Worm (Caenorhabditis elegans) whole organism, L3 larva: ENCODE measurements around the gene nsy-1.
A peak's percentile ranks its signal among the peaks of the same experiment; 100 is the strongest.

ENCODE experiments used
- ceh-16 ChIP-seq: sonication (generic microtip); optimal IDR thresholded peaks from 2 replicates; lab custom pipeline; 2017; ENCODE audit warnings: missing biosample characterization, missing genetic modification characterization
- ceh-28 ChIP-seq: fragments of 150-350 bp; optimal IDR thresholded peaks from 2 replicates; lab custom pipeline; 2014; ENCODE audit warnings: missing biosample characterization, missing genetic modification reagents, missing genetic modification characterization
- ceh-9 ChIP-seq: sonication (generic microtip); optimal IDR thresholded peaks from 2 replicates; lab custom pipeline; 2018; ENCODE audit warnings: missing biosample characterization, missing genetic modification characterization
- daf-12 ChIP-seq: fragments of 150-350 bp; optimal IDR thresholded peaks from 2 replicates; lab custom pipeline; 2014; ENCODE audit warnings: missing biosample characterization, missing genetic modification reagents, missing genetic modification characterization
- egl-27 ChIP-seq: sonication (generic microtip); optimal IDR thresholded peaks from 4 replicates; lab custom pipeline; 2017; ENCODE audit warnings: missing biosample characterization, missing genetic modification reagents, missing genetic modification characterization
- egl-5 ChIP-seq: fragments of 150-350 bp; optimal IDR thresholded peaks from 2 replicates; lab custom pipeline; 2017; ENCODE audit warnings: missing biosample characterization, missing genetic modification reagents, missing genetic modification characterization, inconsistent platforms
- elt-2 ChIP-seq: sonication (generic microtip); optimal IDR thresholded peaks from 2 replicates; lab custom pipeline; 2016; ENCODE audit warnings: missing genetic modification reagents, mild to moderate bottlenecking, missing genetic modification characterization, missing compliant biosample characterization
- elt-3 ChIP-seq, 3 experiments: fragments of 150-350 bp in 1 of 3; sonication (generic microtip) in 2 of 3; optimal IDR thresholded peaks; 2 replicates in 2 of 3; 4 replicates in 1 of 3; lab custom pipeline; 2014 to 2017; ENCODE audit warnings: missing biosample characterization in 3 of 3, missing genetic modification characterization in 3 of 3
- eor-1 ChIP-seq, 2 experiments: fragments of 150-350 bp; optimal IDR thresholded peaks; 2 replicates each; lab custom pipeline; 2014 to 2018; ENCODE audit warnings: missing biosample characterization in 2 of 2, missing genetic modification characterization in 2 of 2
- fkh-2 ChIP-seq: fragments of 150-350 bp; optimal IDR thresholded peaks from 2 replicates; lab custom pipeline; 2014; ENCODE audit warnings: missing biosample characterization, missing genetic modification reagents, missing genetic modification characterization
- fos-1 ChIP-seq: fragments of 150-350 bp; optimal IDR thresholded peaks from 2 replicates; lab custom pipeline; 2014; ENCODE audit warnings: missing biosample characterization, missing genetic modification characterization
- hmg-11 ChIP-seq: sonication (generic microtip); optimal IDR thresholded peaks from 2 replicates; lab custom pipeline; 2016; ENCODE audit warnings: missing genetic modification characterization, missing compliant biosample characterization
- jun-1 ChIP-seq: fragments of 150-350 bp; optimal IDR thresholded peaks from 2 replicates; lab custom pipeline; 2014; ENCODE audit warnings: missing biosample characterization, missing genetic modification reagents, missing genetic modification characterization
- lin-15B ChIP-seq: fragments of 150-350 bp; optimal IDR thresholded peaks from 2 replicates; lab custom pipeline; 2014; ENCODE audit warnings: missing biosample characterization, missing genetic modification characterization
- lsy-12 ChIP-seq: sonication (generic microtip); optimal IDR thresholded peaks from 2 replicates; lab custom pipeline; 2016; ENCODE audit warnings: mild to moderate bottlenecking, missing genetic modification characterization, missing compliant biosample characterization
- mdl-1 ChIP-seq: fragments of 150-350 bp; optimal IDR thresholded peaks from 2 replicates; lab custom pipeline; 2014; ENCODE audit warnings: missing biosample characterization, missing genetic modification characterization
- mml-1 ChIP-seq: fragments of 150-350 bp; sonication (generic microtip); optimal IDR thresholded peaks from 3 replicates; lab custom pipeline; 2014; ENCODE audit warnings: missing biosample characterization, missing genetic modification characterization
- nfya-1 ChIP-seq: sonication (generic microtip); optimal IDR thresholded peaks from 2 replicates; lab custom pipeline; 2017; ENCODE audit warnings: missing genetic modification characterization, mild to moderate bottlenecking, missing compliant biosample characterization, antibody characterized with exemption, moderate library complexity; ENCODE audit not compliant: insufficient read depth
- nhr-11 ChIP-seq: fragments of 150-350 bp; optimal IDR thresholded peaks from 2 replicates; lab custom pipeline; 2014; ENCODE audit warnings: missing biosample characterization, missing genetic modification characterization
- nhr-12 ChIP-seq: fragments of 150-350 bp; optimal IDR thresholded peaks from 2 replicates; lab custom pipeline; 2014; ENCODE audit warnings: missing biosample characterization, missing genetic modification characterization
- nhr-23 ChIP-seq: fragments of 150-350 bp; optimal IDR thresholded peaks from 2 replicates; lab custom pipeline; 2014; ENCODE audit warnings: missing biosample characterization, missing genetic modification reagents, missing genetic modification characterization
- nhr-237 ChIP-seq: fragments of 150-350 bp; optimal IDR thresholded peaks from 2 replicates; lab custom pipeline; 2014; ENCODE audit warnings: missing biosample characterization, missing genetic modification characterization
- nhr-25 ChIP-seq: sonication (generic microtip); optimal IDR thresholded peaks from 2 replicates; lab custom pipeline; 2017; ENCODE audit warnings: missing biosample characterization, missing genetic modification characterization
- nhr-28 ChIP-seq: fragments of 150-350 bp; optimal IDR thresholded peaks from 2 replicates; lab custom pipeline; 2014; ENCODE audit warnings: missing biosample characterization, missing genetic modification characterization
- nhr-43 ChIP-seq: sonication (generic microtip); optimal IDR thresholded peaks from 2 replicates; lab custom pipeline; 2016; ENCODE audit warnings: mild to moderate bottlenecking, missing genetic modification characterization, missing compliant biosample characterization; ENCODE audit not compliant: poor library complexity, severe bottlenecking
- nhr-67 ChIP-seq: fragments of 150-350 bp; optimal IDR thresholded peaks from 2 replicates; lab custom pipeline; 2014; ENCODE audit warnings: missing biosample characterization, missing genetic modification characterization
- nhr-76 ChIP-seq: fragments of 150-350 bp; sonication (generic microtip); optimal IDR thresholded peaks from 5 replicates; lab custom pipeline; 2014; ENCODE audit warnings: missing biosample characterization, missing genetic modification characterization
- nhr-77 ChIP-seq: fragments of 150-350 bp; optimal IDR thresholded peaks from 2 replicates; lab custom pipeline; 2014; ENCODE audit warnings: missing biosample characterization, missing genetic modification characterization
- pha-4 ChIP-seq: fragments of 150-350 bp; optimal IDR thresholded peaks from 2 replicates; lab custom pipeline; 2014; ENCODE audit warnings: missing biosample characterization, missing genetic modification reagents, missing genetic modification characterization
- pqm-1 ChIP-seq: fragments of 150-350 bp; optimal IDR thresholded peaks from 2 replicates; lab custom pipeline; 2017; ENCODE audit warnings: missing biosample characterization, missing genetic modification characterization, inconsistent platforms
- sea-2 ChIP-seq: fragments of 150-350 bp; sonication (generic microtip); optimal IDR thresholded peaks from 4 replicates; lab custom pipeline; 2014; ENCODE audit warnings: missing biosample characterization, missing genetic modification reagents, missing genetic modification characterization
- skn-1 ChIP-seq: fragments of 150-350 bp; optimal IDR thresholded peaks from 2 replicates; lab custom pipeline; 2014; ENCODE audit warnings: missing biosample characterization, missing genetic modification characterization
- tbx-2 ChIP-seq: sonication (generic microtip); optimal IDR thresholded peaks from 2 replicates; lab custom pipeline; 2016; ENCODE audit warnings: mild to moderate bottlenecking, missing genetic modification characterization, missing compliant biosample characterization
- unc-39 ChIP-seq: sonication (generic microtip); optimal IDR thresholded peaks from 4 replicates; lab custom pipeline; 2017; ENCODE audit warnings: missing biosample characterization, missing genetic modification characterization
- unc-62 ChIP-seq: fragments of 150-350 bp; sonication (generic microtip); optimal IDR thresholded peaks from 4 replicates; lab custom pipeline; 2014; ENCODE audit warnings: missing biosample characterization, missing genetic modification reagents, missing genetic modification characterization
- ztf-11 ChIP-seq: fragments of 150-350 bp; optimal IDR thresholded peaks from 2 replicates; lab custom pipeline; 2014; ENCODE audit warnings: missing biosample characterization, missing genetic modification characterization
- ztf-4 ChIP-seq: fragments of 150-350 bp; optimal IDR thresholded peaks from 2 replicates; lab custom pipeline; 2014; ENCODE audit warnings: missing biosample characterization, missing genetic modification characterization

Gene nsy-1

DNA sequence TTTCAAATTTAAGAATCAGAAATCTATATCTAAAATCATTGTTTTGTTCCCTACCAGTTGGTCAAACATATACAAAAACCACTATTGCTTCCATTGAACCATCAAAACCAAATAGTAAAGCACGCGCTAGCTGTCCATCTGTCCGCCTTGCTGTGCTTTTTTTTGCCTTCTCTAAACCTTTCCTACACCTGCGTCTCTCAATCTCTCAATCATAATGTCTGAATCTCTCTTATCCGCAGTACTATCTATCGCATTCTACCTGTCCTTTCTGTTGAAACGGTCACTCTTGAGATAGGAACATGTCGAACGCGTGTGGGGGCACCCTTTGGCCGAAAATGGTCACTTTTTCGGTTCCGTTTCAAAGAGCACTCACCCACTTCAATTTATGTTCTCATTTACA, 24.7 kb downstream of the nsy-1 start:
- no peak for TF ChIP-seq unc-62 (GFP tag; lab: Kevin White, UChicago)
- TF ChIP-seq nhr-11 (tag; lab: Kevin White, UChicago), result no peak
- no peak for TF ChIP-seq unc-39 (tag; lab: Kevin White, UChicago)
- no peak for TF ChIP-seq fos-1 (tag; lab: Kevin White, UChicago)
- no peak for TF ChIP-seq nhr-237 (tag; lab: Kevin White, UChicago)
- TF ChIP-seq nhr-23 (tag; lab: Kevin White, UChicago), result peak; percentile 36
- no peak for TF ChIP-seq fkh-2 (tag; lab: Kevin White, UChicago)
- TF ChIP-seq nhr-67 (tag; lab: Kevin White, UChicago), result no peak
- TF ChIP-seq nhr-77 (tag; lab: Kevin White, UChicago), result no peak
- no peak for TF ChIP-seq nhr-12 (tag; lab: Kevin White, UChicago)
- no peak for TF ChIP-seq elt-2 (tag; lab: Kevin White, UChicago)
- no peak for TF ChIP-seq ztf-4 (tag; lab: Kevin White, UChicago)
- TF ChIP-seq jun-1 (tag; lab: Kevin White, UChicago), result no peak
- no peak for TF ChIP-seq ceh-16
- no peak for TF ChIP-seq pqm-1 (tag; lab: Kevin White, UChicago)
- TF ChIP-seq egl-27 (tag; lab: Kevin White, UChicago), result no peak
- no peak for TF ChIP-seq ztf-11 (tag; lab: Kevin White, UChicago)
- TF ChIP-seq nhr-28 (tag; lab: Kevin White, UChicago), result no peak
- TF ChIP-seq hmg-11, result no peak
- no peak for TF ChIP-seq mdl-1 (tag; lab: Kevin White, UChicago)
- peak; percentile 4 for TF ChIP-seq nfya-1 (tag; lab: Kevin White, UChicago)
- no peak for TF ChIP-seq mml-1 (tag; lab: Kevin White, UChicago)
- no peak for TF ChIP-seq tbx-2
- TF ChIP-seq egl-5 (tag; lab: Kevin White, UChicago), result peak; percentile 13
- TF ChIP-seq ceh-9, result no peak
- no peak for TF ChIP-seq lsy-12 (tag; lab: Kevin White, UChicago)
- TF ChIP-seq daf-12, result no peak
- TF ChIP-seq nhr-25, result peak; percentile 37
- TF ChIP-seq eor-1 (tag; optimal IDR thresholded peaks at IDR 0.05; lab: Kevin White, UChicago), result no peak
- TF ChIP-seq sea-2 (GFP tag; lab: Kevin White, UChicago), result no peak
- TF ChIP-seq skn-1 (tag; lab: Kevin White, UChicago), result no peak
- no peak for TF ChIP-seq nhr-76 (tag; lab: Kevin White, UChicago)
- no peak for TF ChIP-seq lin-15B (tag; lab: Kevin White, UChicago)
- peak; percentile 37 for TF ChIP-seq pha-4 (tag; lab: Kevin White, UChicago)

ce11 chrII:5048185-5048795, 25.7 kb downstream of the nsy-1 start:
- TF ChIP-seq pha-4 (tag; lab: Kevin White, UChicago), result peak; percentile 53
- TF ChIP-seq nhr-67 (tag; lab: Kevin White, UChicago), result no peak

ce11 chrII:5049249-5049648, 26.7 kb downstream of the nsy-1 start:
- TF ChIP-seq nhr-23 (tag; lab: Kevin White, UChicago) (peak; percentile 48), ceh-28 (peak; percentile 5), unc-62 (GFP tag; lab: Kevin White, UChicago) (peak; percentile 56), nhr-43 (tag; lab: Kevin White, UChicago) (peak; percentile 13), fkh-2 (tag; lab: Kevin White, UChicago) (no peak), eor-1 (tag; optimal IDR thresholded peaks at IDR 0.05; lab: Kevin White, UChicago) (no peak), lin-15B (tag; lab: Kevin White, UChicago) (no peak), elt-3 (tag; optimal IDR thresholded peaks at IDR 0.05; lab: Kevin White, UChicago) (peak in 1 of 3 experiments; percentile 14), nhr-25 (peak; percentile 58), nfya-1 (tag; lab: Kevin White, UChicago) (peak; percentile 17), nhr-12 (tag; lab: Kevin White, UChicago) (no peak)
- TF ChIP-seq, all 47 proteins: peak for 7
